Fruit fly (Drosophila melanogaster) whole organism, embryonic: Measurements from ENCODE around the gene PGRP-LF.

ENCODE experiments used
- C15 ChIP-seq: fragments of 200-800 bp; sonication (Bioruptor generic); IDR thresholded peaks from 3 replicates; pipeline ENCODE4 v1.3.6; 2022; ENCODE audit warnings: missing biosample characterization, missing genetic modification characterization
- CG10431 ChIP-seq: fragments of 200-800 bp; sonication (Bioruptor generic); optimal IDR thresholded peaks from 3 replicates; lab custom pipeline; 2018; ENCODE audit warnings: missing biosample characterization, mild to moderate bottlenecking, missing genetic modification characterization
- CG10462 ChIP-seq: fragments of 200-800 bp; sonication (Bioruptor generic); optimal IDR thresholded peaks from 2 replicates; lab custom pipeline; 2016; ENCODE audit warnings: missing biosample characterization, missing genetic modification characterization
- CG12104 ChIP-seq: fragments of 200-800 bp; sonication (Bioruptor generic); optimal IDR thresholded peaks from 3 replicates; lab custom pipeline; 2016; ENCODE audit warnings: missing biosample characterization, missing genetic modification characterization
- CG12155 ChIP-seq: fragments of 200-800 bp; sonication (Bioruptor generic); optimal IDR thresholded peaks from 3 replicates; lab custom pipeline; 2016; ENCODE audit warnings: missing biosample characterization, missing genetic modification characterization
- CG12236 ChIP-seq: fragments of 200-800 bp; sonication (Bioruptor generic); optimal IDR thresholded peaks from 2 replicates; lab custom pipeline; 2016; ENCODE audit warnings: missing biosample characterization, missing genetic modification characterization
- CG12391 ChIP-seq: fragments of 200-800 bp; sonication (Bioruptor generic); optimal IDR thresholded peaks from 3 replicates; lab custom pipeline; 2018; ENCODE audit warnings: missing biosample characterization, mild to moderate bottlenecking, missing genetic modification characterization, moderate library complexity
- CG12744 ChIP-seq: fragments of 200-800 bp; sonication (Bioruptor generic); optimal IDR thresholded peaks from 2 replicates; lab custom pipeline; 2016; ENCODE audit warnings: missing biosample characterization, missing genetic modification characterization
- CG13775 ChIP-seq: fragments of 200-800 bp; sonication (Bioruptor generic); optimal IDR thresholded peaks from 3 replicates; lab custom pipeline; 2017; ENCODE audit warnings: missing biosample characterization, mild to moderate bottlenecking, missing genetic modification characterization
- CG1603 ChIP-seq: fragments of 200-800 bp; sonication (Bioruptor generic); optimal IDR thresholded peaks from 2 replicates; lab custom pipeline; 2019; ENCODE audit warnings: missing biosample characterization, mild to moderate bottlenecking, missing genetic modification characterization, moderate library complexity
- CG16779 ChIP-seq: fragments of 200-800 bp; sonication (Bioruptor generic); IDR thresholded peaks from 2 replicates; pipeline ENCODE4 v1.3.6; 2022; ENCODE audit warnings: missing biosample characterization, missing genetic modification characterization
- CG17612 ChIP-seq: fragments of 200-800 bp; sonication (Bioruptor generic); IDR thresholded peaks from 2 replicates; pipeline ENCODE4 v1.3.6; 2022; ENCODE audit warnings: missing biosample characterization, missing genetic modification characterization
- CG2199 ChIP-seq: fragments of 200-800 bp; sonication (Bioruptor generic); IDR thresholded peaks from 3 replicates; pipeline ENCODE4 v1.3.6; 2022; ENCODE audit warnings: missing biosample characterization, missing genetic modification characterization
- CG30431 ChIP-seq: fragments of 200-800 bp; sonication (Bioruptor generic); optimal IDR thresholded peaks from 2 replicates; lab custom pipeline; 2017; ENCODE audit warnings: missing biosample characterization, missing genetic modification characterization
- CG3838 ChIP-seq: fragments of 200-800 bp; sonication (Bioruptor generic); optimal IDR thresholded peaks from 3 replicates; lab custom pipeline; 2016; ENCODE audit warnings: missing biosample characterization, missing genetic modification characterization
- CG3995 ChIP-seq: fragments of 200-800 bp; sonication (Bioruptor generic); optimal IDR thresholded peaks from 3 replicates; lab custom pipeline; 2016; ENCODE audit warnings: missing biosample characterization, missing genetic modification characterization
- CG6175 ChIP-seq: fragments of 200-800 bp; sonication (Bioruptor generic); IDR thresholded peaks from 3 replicates; pipeline ENCODE4 v1.3.6; 2022; ENCODE audit warnings: missing biosample characterization, missing genetic modification characterization
- CG6683 ChIP-seq: fragments of 200-800 bp; sonication (Bioruptor generic); optimal IDR thresholded peaks from 2 replicates; lab custom pipeline; 2017; ENCODE audit warnings: missing biosample characterization, mild to moderate bottlenecking, missing genetic modification characterization, missing genetic modification reagents
- CG9215 ChIP-seq: fragments of 200-800 bp; sonication (Bioruptor generic); IDR thresholded peaks from 2 replicates; pipeline ENCODE4 v1.3.6; 2022; ENCODE audit warnings: missing biosample characterization, missing genetic modification characterization
- CHES-1-like ChIP-seq: fragments of 200-800 bp; sonication (Bioruptor generic); optimal IDR thresholded peaks from 2 replicates; lab custom pipeline; 2016; ENCODE audit warnings: missing biosample characterization, missing genetic modification characterization
- CTCF ChIP-seq: fragments of 200-800 bp; sonication (Bioruptor generic); optimal IDR thresholded peaks from 2 replicates; lab custom pipeline; 2017; ENCODE audit warnings: missing biosample characterization, mild to moderate bottlenecking, missing genetic modification characterization, moderate library complexity
- CkIIα-i1 ChIP-seq: fragments of 200-800 bp; sonication (Bioruptor generic); IDR thresholded peaks from 2 replicates; pipeline ENCODE4 v1.3.6; 2022; ENCODE audit warnings: missing biosample characterization, missing genetic modification characterization
- D19A ChIP-seq: fragments of 200-800 bp; optimal IDR thresholded peaks from 3 replicates; lab custom pipeline; 2019; ENCODE audit warnings: missing biosample characterization, mild to moderate bottlenecking, missing genetic modification characterization, moderate library complexity
- H2.0 ChIP-seq: fragments of 200-800 bp; sonication (Bioruptor generic); IDR thresholded peaks from 2 replicates; pipeline ENCODE4 v1.3.6; 2022; ENCODE audit warnings: missing biosample characterization, missing genetic modification characterization
- HLH3B ChIP-seq: fragments of 200-800 bp; sonication (Bioruptor generic); IDR thresholded peaks from 2 replicates; pipeline ENCODE4 v1.3.6; 2022; ENCODE audit warnings: missing biosample characterization, missing genetic modification characterization
- Hmr ChIP-seq: fragments of 200-800 bp; sonication (Bioruptor generic); optimal IDR thresholded peaks from 3 replicates; lab custom pipeline; 2017; ENCODE audit warnings: mild to moderate bottlenecking, missing biosample characterization, missing genetic modification reagents, missing genetic modification characterization
- Hr39 ChIP-seq: fragments of >200 bp; optimal IDR thresholded peaks from 2 replicates; lab custom pipeline; 2017
- Hr78 ChIP-seq, 2 experiments: fragments of 200-800 bp in 1 of 2; fragments of >200 bp in 1 of 2; sonication (Bioruptor generic) in 1 of 2; optimal IDR thresholded peaks; 2 replicates each; lab custom pipeline; 2017 to 2019; ENCODE audit warnings: missing biosample characterization in 2 of 2, missing genetic modification characterization in 2 of 2, mild to moderate bottlenecking in 1 of 2, moderate library complexity in 1 of 2
- MBD-R2 ChIP-seq: fragments of 200-800 bp; sonication (Bioruptor generic); IDR thresholded peaks from 2 replicates; pipeline ENCODE4 v1.3.6; 2022; ENCODE audit warnings: missing biosample characterization, missing genetic modification characterization
- NC2α ChIP-seq: fragments of 200-800 bp; sonication (Bioruptor generic); optimal IDR thresholded peaks from 2 replicates; lab custom pipeline; 2016; ENCODE audit warnings: missing biosample characterization, missing genetic modification characterization
- NK7.1 ChIP-seq: fragments of 200-800 bp; sonication (Bioruptor generic); optimal IDR thresholded peaks from 3 replicates; lab custom pipeline; 2016; ENCODE audit warnings: missing biosample characterization, missing genetic modification characterization
- NfI ChIP-seq: fragments of 200-800 bp; sonication (Bioruptor generic); optimal IDR thresholded peaks from 3 replicates; lab custom pipeline; 2018; ENCODE audit warnings: missing biosample characterization, mild to moderate bottlenecking, missing genetic modification characterization, moderate library complexity
- Pdp1 ChIP-seq, 2 experiments: fragments of 200-800 bp; sonication (Bioruptor generic); optimal IDR thresholded peaks; 3 replicates each; lab custom pipeline; 2016; ENCODE audit warnings: missing biosample characterization in 2 of 2, missing genetic modification characterization in 2 of 2, mild to moderate bottlenecking in 1 of 2, moderate library complexity in 1 of 2
- ab ChIP-seq: fragments of 200-800 bp; sonication (Bioruptor generic); optimal IDR thresholded peaks from 2 replicates; lab custom pipeline; 2016; ENCODE audit warnings: missing biosample characterization, missing genetic modification characterization
- bsh ChIP-seq, 2 experiments: fragments of 200-800 bp; sonication (Bioruptor generic); optimal IDR thresholded peaks; 2 replicates each; lab custom pipeline; 2017 to 2018; ENCODE audit warnings: mild to moderate bottlenecking in 2 of 2, missing biosample characterization in 2 of 2, missing genetic modification characterization in 2 of 2, moderate library complexity in 1 of 2
- cad ChIP-seq: fragments of >200 bp; optimal IDR thresholded peaks from 2 replicates; lab custom pipeline; 2017; ENCODE audit warnings: missing biosample characterization, missing genetic modification characterization
- dan ChIP-seq: fragments of 200-800 bp; sonication (Bioruptor generic); IDR thresholded peaks from 2 replicates; pipeline ENCODE4 v1.3.6; 2022; ENCODE audit warnings: missing biosample characterization, missing genetic modification characterization
- en ChIP-seq: fragments of 200-800 bp; sonication (Bioruptor generic); optimal IDR thresholded peaks from 2 replicates; lab custom pipeline; 2016; ENCODE audit warnings: missing biosample characterization, missing genetic modification characterization
- ftz-f1 ChIP-seq: fragments of 200-800 bp; sonication (Bioruptor generic); optimal IDR thresholded peaks from 2 replicates; lab custom pipeline; 2016; ENCODE audit warnings: missing biosample characterization, missing genetic modification characterization
- gcm2 ChIP-seq: fragments of 200-800 bp; sonication (Bioruptor generic); optimal IDR thresholded peaks from 2 replicates; lab custom pipeline; 2016; ENCODE audit warnings: missing biosample characterization, missing genetic modification characterization
- nerfin-1 ChIP-seq: fragments of 200-800 bp; sonication (Bioruptor generic); optimal IDR thresholded peaks from 3 replicates; lab custom pipeline; 2019; ENCODE audit warnings: missing biosample characterization, mild to moderate bottlenecking, missing genetic modification characterization, moderate library complexity
- org-1 ChIP-seq: fragments of 200-800 bp; sonication (Bioruptor generic); optimal IDR thresholded peaks from 2 replicates; lab custom pipeline; 2017; ENCODE audit warnings: missing biosample characterization, missing genetic modification characterization
- prd ChIP-seq, 3 experiments: fragments of >200 bp in 2 of 3; fragments of 200-800 bp in 1 of 3; sonication (Bioruptor generic) in 1 of 3; optimal IDR thresholded peaks in 2 of 3; IDR thresholded peaks in 1 of 3; 2 replicates in 2 of 3; 3 replicates in 1 of 3; pipeline versions ENCODE4 v1.3.6 to Lab custom; 2017 to 2022; ENCODE audit warnings: missing biosample characterization in 1 of 3, missing genetic modification characterization in 1 of 3
- repo ChIP-seq: fragments of 200-800 bp; sonication (Bioruptor generic); optimal IDR thresholded peaks from 2 replicates; lab custom pipeline; 2016; ENCODE audit warnings: missing biosample characterization, missing genetic modification characterization
- run ChIP-seq: fragments of 200-800 bp; sonication (Bioruptor generic); optimal IDR thresholded peaks from 3 replicates; lab custom pipeline; 2018; ENCODE audit warnings: missing biosample characterization, mild to moderate bottlenecking, missing genetic modification characterization
- sisA ChIP-seq: fragments of 200-800 bp; sonication (Bioruptor generic); IDR thresholded peaks from 2 replicates; pipeline ENCODE4 v1.3.6; 2022; ENCODE audit warnings: missing biosample characterization, missing genetic modification characterization
- sr ChIP-seq: fragments of 200-800 bp; sonication (Bioruptor generic); IDR thresholded peaks from 3 replicates; pipeline ENCODE4 v1.3.6; 2022; ENCODE audit warnings: missing biosample characterization, missing genetic modification characterization
- ssp ChIP-seq: fragments of 200-800 bp; sonication (Bioruptor generic); IDR thresholded peaks from 2 replicates; pipeline ENCODE4 v1.3.6; 2022; ENCODE audit warnings: missing biosample characterization, missing genetic modification characterization
- tup ChIP-seq: fragments of 200-800 bp; sonication (Bioruptor generic); optimal IDR thresholded peaks from 2 replicates; lab custom pipeline; 2016; ENCODE audit warnings: missing biosample characterization, mild to moderate bottlenecking, missing genetic modification characterization, moderate library complexity
- usp ChIP-seq: fragments of >200 bp; optimal IDR thresholded peaks from 2 replicates; lab custom pipeline; 2017; ENCODE audit warnings: missing biosample characterization, missing genetic modification characterization
- zen ChIP-seq: fragments of 200-800 bp; sonication (Bioruptor generic); optimal IDR thresholded peaks from 3 replicates; lab custom pipeline; 2018; ENCODE audit warnings: missing biosample characterization, mild to moderate bottlenecking, missing genetic modification characterization, moderate library complexity

Gene PGRP-LF

dm6 chr3L:9373374-9374004, 24.1 kb downstream of the PGRP-LF start (continued):
- TF ChIP-seq CG16779 (GFP tag; lab: Robert Waterston, UW), result no peak
- no peak for TF ChIP-seq ftz-f1
- TF ChIP-seq Hr78 (GFP tag; optimal IDR thresholded peaks at IDR 0.05; lab: Kevin White, UChicago), result peak in 1 of 2 experiments; percentile 43
- TF ChIP-seq CG6683 (GFP tag; lab: Kevin White, UChicago), result peak; percentile 36
- peak; percentile 78 for TF ChIP-seq HLH3B (GFP tag; lab: Robert Waterston, UW)
- no peak for TF ChIP-seq tup
- TF ChIP-seq gcm2 (GFP tag; lab: Kevin White, UChicago), result no peak
- TF ChIP-seq ab (GFP tag; lab: Kevin White, UChicago), result no peak
- peak; percentile 56 for TF ChIP-seq CG13775
- TF ChIP-seq MBD-R2 (GFP tag; lab: Robert Waterston, UW), result peak; percentile 44
- no peak for TF ChIP-seq usp (GFP tag; lab: Kevin White, UChicago)
- no peak for TF ChIP-seq CkIIα-i1 (GFP tag; lab: Robert Waterston, UW)
- TF ChIP-seq dan (GFP tag; lab: Robert Waterston, UW), result no peak
- peak; percentile 72 for TF ChIP-seq sisA (GFP tag; lab: Robert Waterston, UW)
- TF ChIP-seq CG10431 (GFP tag; lab: Kevin White, UChicago), result no peak
- TF ChIP-seq CG12155 (GFP tag; lab: Kevin White, UChicago), result peak; percentile 49
- TF ChIP-seq CG12236 (GFP tag; lab: Kevin White, UChicago), result no peak
- TF ChIP-seq sr (GFP tag; lab: Robert Waterston, UW), result peak; percentile 23; the same call in 1 of the 3 replicates
- TF ChIP-seq ssp (GFP tag; lab: Robert Waterston, UW), result peak; percentile 31; the same call in 1 of the 2 replicates
- no peak for TF ChIP-seq NK7.1 (GFP tag; lab: Kevin White, UChicago)
- TF ChIP-seq NfI (GFP tag; lab: Kevin White, UChicago), result peak; percentile 67
- TF ChIP-seq D19A (tag; lab: Kevin White, UChicago), result peak; percentile 6
- TF ChIP-seq CG12391 (tag; lab: Kevin White, UChicago), result peak; percentile 73
- TF ChIP-seq zen (tag; lab: Kevin White, UChicago), result peak; percentile 2
- peak; percentile 38 for TF ChIP-seq CG9215 (GFP tag; lab: Robert Waterston, UW)
- peak; percentile 29 for TF ChIP-seq CG10462 (GFP tag; lab: Kevin White, UChicago)
- TF ChIP-seq nerfin-1 (tag; lab: Kevin White, UChicago), result peak; percentile 98
- TF ChIP-seq CG1603 (tag; lab: Kevin White, UChicago), result no peak
- TF ChIP-seq Pdp1 (GFP tag; optimal IDR thresholded peaks at IDR 0.05; lab: Kevin White, UChicago), result peak in 1 of 2 experiments; percentile 19
- TF ChIP-seq repo (GFP tag; lab: Kevin White, UChicago), result no peak
- peak; percentile 36 for TF ChIP-seq run
- TF ChIP-seq Hr39 (lab: Kevin White, UChicago), result no peak
- TF ChIP-seq CTCF (GFP tag; lab: Kevin White, UChicago), result peak; percentile 2
- TF ChIP-seq CG30431 (GFP tag; lab: Kevin White, UChicago), result no peak
- TF ChIP-seq CG17612, result 0 out of 2 replicates have a peak, but pooled peaks have one; percentile 24
- no peak for TF ChIP-seq CG12104 (GFP tag; lab: Kevin White, UChicago)
- no peak for TF ChIP-seq CG12744 (GFP tag; lab: Kevin White, UChicago)
- no peak for TF ChIP-seq prd (optimal IDR thresholded peaks at IDR 0.05; lab: Kevin White, UChicago)
- TF ChIP-seq prd (GFP tag; IDR thresholded peaks at IDR 0.05; lab: Robert Waterston, UW), result peak; percentile 60
- TF ChIP-seq CG3838 (GFP tag; lab: Kevin White, UChicago), result no peak
- TF ChIP-seq en (GFP tag; lab: Kevin White, UChicago), result no peak
- peak; percentile 55 for TF ChIP-seq org-1 (GFP tag; lab: Kevin White, UChicago)
- TF ChIP-seq C15, result no peak
- TF ChIP-seq Hmr, result peak; percentile 79
- TF ChIP-seq cad (GFP tag; lab: Kevin White, UChicago), result no peak
- TF ChIP-seq bsh (GFP tag; optimal IDR thresholded peaks at IDR 0.05; lab: Kevin White, UChicago), result peak; percentile 39 to 81
- TF ChIP-seq CG6175, result no peak
- TF ChIP-seq CHES-1-like, result no peak
- no peak for TF ChIP-seq CG3995 (GFP tag; lab: Kevin White, UChicago)
- no peak for TF ChIP-seq CG2199 (GFP tag; lab: Robert Waterston, UW)
- no peak for TF ChIP-seq NC2α (GFP tag; lab: Kevin White, UChicago)
- peak; percentile 54; the same call in 1 of the 2 replicates for TF ChIP-seq H2.0 (GFP tag; lab: Robert Waterston, UW)
